Fruit fly (Drosophila melanogaster): ENCODE data around the gene Ccp84Af.
A peak's percentile ranks its signal among the peaks of the same experiment; 100 is the strongest.

Ccp84Af gene

dm6 chr3R:6659941-6660340 is 30.1 kb downstream of the Ccp84Af start, which contains the start of gene agt (continued):
- TF ChIP-seq corto (GFP tag; optimal IDR thresholded peaks at IDR 0.05) (no peak), Neu2 (GFP tag; optimal IDR thresholded peaks at IDR 0.05; ENCODE audit: borderline replicate concordance) (no peak), vvl (GFP tag; IDR thresholded peaks at IDR 0.05) (0 out of 2 replicates have a peak, but pooled peaks have one; percentile 25), CG6683 (GFP tag; optimal IDR thresholded peaks at IDR 0.05) (no peak), lola (GFP tag; optimal IDR thresholded peaks at IDR 0.05) (no peak), ATbp (GFP tag; optimal IDR thresholded peaks at IDR 0.05) (no peak), otp (GFP tag; IDR thresholded peaks at IDR 0.05) (no peak), CG10147 (GFP tag; optimal IDR thresholded peaks at IDR 0.05) (no peak), CG3847 (GFP tag; IDR thresholded peaks at IDR 0.05) (peak; percentile 60; the same call in 1 of the 2 replicates), CG10565 (GFP tag; optimal IDR thresholded peaks at IDR 0.05) (no peak), Fer3 (tag; optimal IDR thresholded peaks at IDR 0.05) (no peak), CG12942 (GFP tag; optimal IDR thresholded peaks at IDR 0.05) (no peak), CG9797 (GFP tag; optimal IDR thresholded peaks at IDR 0.05) (peak; percentile 81), tll (GFP tag; optimal IDR thresholded peaks at IDR 0.05) (no peak), Jarid2 (GFP tag; optimal IDR thresholded peaks at IDR 0.05) (peak; percentile 33), Doc2 (GFP tag; IDR thresholded peaks at IDR 0.05) (no peak), CG34376 (GFP tag; optimal IDR thresholded peaks at IDR 0.05) (no peak), pfk (GFP tag; optimal IDR thresholded peaks at IDR 0.05) (no peak), CG1529 (GFP tag; optimal IDR thresholded peaks at IDR 0.05) (no peak), CG10267 (tag; optimal IDR thresholded peaks at IDR 0.05) (peak; percentile 37), trem (tag; optimal IDR thresholded peaks at IDR 0.05) (peak; percentile 78), CG18764 (GFP tag; optimal IDR thresholded peaks at IDR 0.05) (no peak), Fer1 (GFP tag; optimal IDR thresholded peaks at IDR 0.05) (no peak), CG17328 (GFP tag; IDR thresholded peaks at IDR 0.05) (no peak), CG12236 (GFP tag; optimal IDR thresholded peaks at IDR 0.05) (no peak), CG8359 (GFP tag; optimal IDR thresholded peaks at IDR 0.05; ENCODE audit: borderline replicate concordance) (no peak), pnt (GFP tag; optimal IDR thresholded peaks at IDR 0.05) (no peak), trh (GFP tag; optimal IDR thresholded peaks at IDR 0.05) (no peak), CG17359 (tag; optimal IDR thresholded peaks at IDR 0.05) (no peak), Ptx1 (GFP tag; IDR thresholded peaks at IDR 0.05) (no peak), jigr1 (GFP tag; IDR thresholded peaks at IDR 0.05) (no peak), CG9817 (tag; optimal IDR thresholded peaks at IDR 0.05) (peak; percentile 11), CG2889 (GFP tag; IDR thresholded peaks at IDR 0.05) (no peak), Dref (GFP tag; IDR thresholded peaks at IDR 0.05) (no peak), Bdp1 (GFP tag; optimal IDR thresholded peaks at IDR 0.05) (no peak), CG12391 (tag; optimal IDR thresholded peaks at IDR 0.05) (peak; percentile 40), TFAM (GFP tag; optimal IDR thresholded peaks at IDR 0.05) (no peak), Camta (GFP tag; optimal IDR thresholded peaks at IDR 0.05) (no peak), CG12155 (GFP tag; optimal IDR thresholded peaks at IDR 0.05) (peak; percentile 98), unc-4 (GFP tag; IDR thresholded peaks at IDR 0.05; ENCODE audit: partially characterized antibody) (0 out of 2 replicates have a peak, but pooled peaks have one; percentile 15), CG8281 (tag; optimal IDR thresholded peaks at IDR 0.05) (no peak), tx (GFP tag; optimal IDR thresholded peaks at IDR 0.05) (no peak), toy (GFP tag; IDR thresholded peaks at IDR 0.05) (no peak), Mad (GFP tag; optimal IDR thresholded peaks at IDR 0.05) (no peak), B-H1 (GFP tag; IDR thresholded peaks at IDR 0.05) (no peak), usp (GFP tag; optimal IDR thresholded peaks at IDR 0.05) (no peak), Lim3 (GFP tag; IDR thresholded peaks at IDR 0.05) (no peak), Adf1 (GFP tag; IDR thresholded peaks at IDR 0.05) (no peak), Xbp1 (GFP tag; optimal IDR thresholded peaks at IDR 0.05) (no peak), CG9215 (GFP tag; IDR thresholded peaks at IDR 0.05) (no peak), CG30403 (GFP tag; optimal IDR thresholded peaks at IDR 0.05) (no peak)
